Fruit fly (Drosophila melanogaster) whole organism, embryonic: ENCODE data around the gene Bace.

Experiments
- Adf1 ChIP-seq: fragments of 200-800 bp; sonication (Bioruptor generic); IDR thresholded peaks from 2 replicates; pipeline ENCODE4 v1.3.6; 2022; ENCODE audit warnings: missing biosample characterization, missing genetic modification characterization
- Antp ChIP-seq: fragments of 200-800 bp; sonication (Bioruptor generic); optimal IDR thresholded peaks from 3 replicates; lab custom pipeline; 2016; ENCODE audit warnings: missing biosample characterization, missing genetic modification characterization
- Bgb ChIP-seq: fragments of 200-800 bp; sonication (Bioruptor generic); IDR thresholded peaks from 2 replicates; pipeline ENCODE4 v1.3.6; 2022; ENCODE audit warnings: missing biosample characterization, missing genetic modification characterization; ENCODE audit not compliant: partially characterized antibody
- CG10565 ChIP-seq: fragments of 200-800 bp; sonication (Bioruptor generic); optimal IDR thresholded peaks from 3 replicates; lab custom pipeline; 2016; ENCODE audit warnings: missing biosample characterization, mild to moderate bottlenecking, missing genetic modification characterization
- CG11723 ChIP-seq: fragments of 200-800 bp; sonication (Bioruptor generic); optimal IDR thresholded peaks from 2 replicates; lab custom pipeline; 2017; ENCODE audit warnings: missing biosample characterization, mild to moderate bottlenecking, missing genetic modification characterization
- CG13123 ChIP-seq: fragments of 200-800 bp; sonication (Bioruptor generic); optimal IDR thresholded peaks from 2 replicates; lab custom pipeline; 2016; ENCODE audit warnings: missing biosample characterization, missing genetic modification characterization
- CG14860 ChIP-seq: fragments of 200-800 bp; sonication (Bioruptor generic); IDR thresholded peaks from 3 replicates; pipeline ENCODE4 v1.3.6; 2022; ENCODE audit warnings: missing biosample characterization, missing genetic modification characterization; ENCODE audit not compliant: partially characterized antibody
- CG1603 ChIP-seq: fragments of 200-800 bp; sonication (Bioruptor generic); optimal IDR thresholded peaks from 2 replicates; lab custom pipeline; 2019; ENCODE audit warnings: missing biosample characterization, mild to moderate bottlenecking, missing genetic modification characterization, moderate library complexity
- CG16813 ChIP-seq: fragments of 200-800 bp; sonication (Bioruptor generic); IDR thresholded peaks from 3 replicates; pipeline ENCODE4 v1.3.6; 2022; ENCODE audit warnings: missing biosample characterization, missing genetic modification characterization; ENCODE audit not compliant: partially characterized antibody
- CG17568 ChIP-seq: fragments of 200-800 bp; sonication (Bioruptor generic); optimal IDR thresholded peaks from 2 replicates; lab custom pipeline; 2018; ENCODE audit warnings: missing biosample characterization, mild to moderate bottlenecking, missing genetic modification characterization, moderate library complexity
- CG3407 ChIP-seq: fragments of 200-800 bp; sonication (Bioruptor generic); optimal IDR thresholded peaks from 2 replicates; lab custom pipeline; 2018; ENCODE audit warnings: missing biosample characterization, mild to moderate bottlenecking, missing genetic modification characterization
- CG5180 ChIP-seq: fragments of 200-800 bp; sonication (Bioruptor generic); optimal IDR thresholded peaks from 3 replicates; lab custom pipeline; 2017; ENCODE audit warnings: missing biosample characterization, missing genetic modification characterization, mild to moderate bottlenecking, moderate library complexity, missing genetic modification reagents
- CG6791 ChIP-seq: fragments of 200-800 bp; sonication (Bioruptor generic); IDR thresholded peaks from 3 replicates; pipeline ENCODE4 v1.3.6; 2022; ENCODE audit warnings: missing biosample characterization, missing genetic modification characterization; ENCODE audit not compliant: partially characterized antibody
- CG7372 ChIP-seq: fragments of 200-800 bp; sonication (Bioruptor generic); IDR thresholded peaks from 2 replicates; pipeline ENCODE4 v1.3.6; 2022; ENCODE audit warnings: missing biosample characterization, missing genetic modification characterization
- CG7839 ChIP-seq: fragments of 200-800 bp; sonication (Bioruptor generic); optimal IDR thresholded peaks from 3 replicates; lab custom pipeline; 2018; ENCODE audit warnings: missing biosample characterization, mild to moderate bottlenecking, missing genetic modification characterization, moderate library complexity
- CG9817 ChIP-seq: fragments of 200-800 bp; sonication (Bioruptor generic); optimal IDR thresholded peaks from 2 replicates; lab custom pipeline; 2018; ENCODE audit warnings: missing biosample characterization, mild to moderate bottlenecking, missing genetic modification characterization, moderate library complexity
- CG9932 ChIP-seq: fragments of 200-800 bp; sonication (Bioruptor generic); IDR thresholded peaks from 2 replicates; pipeline ENCODE4 v1.3.6; 2022; ENCODE audit warnings: missing biosample characterization, missing genetic modification characterization
- Camta ChIP-seq: fragments of 200-800 bp; sonication (Bioruptor generic); optimal IDR thresholded peaks from 2 replicates; lab custom pipeline; 2016; ENCODE audit warnings: missing biosample characterization, missing genetic modification characterization
- Dad ChIP-seq: fragments of 200-800 bp; sonication (Bioruptor generic); optimal IDR thresholded peaks from 3 replicates; lab custom pipeline; 2016; ENCODE audit warnings: missing biosample characterization, missing genetic modification characterization
- Doc3 ChIP-seq: fragments of 200-800 bp; sonication (Bioruptor generic); IDR thresholded peaks from 3 replicates; pipeline ENCODE4 v1.3.6; 2022; ENCODE audit warnings: missing biosample characterization, missing genetic modification characterization; ENCODE audit not compliant: partially characterized antibody
- HLH4C ChIP-seq: fragments of 200-800 bp; sonication (Bioruptor generic); IDR thresholded peaks from 3 replicates; pipeline ENCODE4 v1.3.6; 2022; ENCODE audit warnings: missing biosample characterization, missing genetic modification characterization; ENCODE audit not compliant: partially characterized antibody
- Xrp1 ChIP-seq: fragments of 200-800 bp; sonication (Bioruptor generic); IDR thresholded peaks from 2 replicates; pipeline ENCODE4 v1.3.6; 2022; ENCODE audit warnings: missing biosample characterization, missing genetic modification characterization
- ac ChIP-seq: fragments of 200-800 bp; sonication (Bioruptor generic); optimal IDR thresholded peaks from 3 replicates; lab custom pipeline; 2017; ENCODE audit warnings: missing biosample characterization, mild to moderate bottlenecking, missing genetic modification characterization
- amos ChIP-seq: fragments of 200-800 bp; sonication (Bioruptor generic); IDR thresholded peaks from 2 replicates; pipeline ENCODE4 v1.3.6; 2022; ENCODE audit warnings: missing biosample characterization, missing genetic modification characterization; ENCODE audit not compliant: partially characterized antibody
- ara ChIP-seq: fragments of 200-800 bp; sonication (Bioruptor generic); IDR thresholded peaks from 2 replicates; pipeline ENCODE4 v1.3.6; 2022; ENCODE audit warnings: missing biosample characterization, missing genetic modification characterization
- ato ChIP-seq: fragments of 200-800 bp; sonication (Bioruptor generic); IDR thresholded peaks from 2 replicates; pipeline ENCODE4 v1.3.6; 2022; ENCODE audit warnings: missing biosample characterization, missing genetic modification characterization; ENCODE audit not compliant: partially characterized antibody
- br ChIP-seq: fragments of >200 bp; optimal IDR thresholded peaks from 2 replicates; lab custom pipeline; 2017
- dmrt99B ChIP-seq: fragments of 200-800 bp; sonication (Bioruptor generic); optimal IDR thresholded peaks from 2 replicates; lab custom pipeline; 2018; ENCODE audit warnings: missing biosample characterization, mild to moderate bottlenecking, missing genetic modification characterization, moderate library complexity
- exex ChIP-seq: fragments of 200-800 bp; sonication (Bioruptor generic); optimal IDR thresholded peaks from 4 replicates; lab custom pipeline; 2018; ENCODE audit warnings: missing biosample characterization, mild to moderate bottlenecking, missing genetic modification characterization, moderate library complexity
- grn ChIP-seq: fragments of 200-800 bp; sonication (Bioruptor generic); optimal IDR thresholded peaks from 3 replicates; lab custom pipeline; 2017; ENCODE audit warnings: missing biosample characterization, missing genetic modification characterization
- ham ChIP-seq: fragments of 200-800 bp; sonication (Bioruptor generic); IDR thresholded peaks from 2 replicates; pipeline ENCODE4 v1.3.6; 2022; ENCODE audit warnings: missing biosample characterization, missing genetic modification characterization
- hb ChIP-seq: fragments of 200-800 bp; sonication (Bioruptor generic); IDR thresholded peaks from 3 replicates; pipeline ENCODE4 v1.3.6; 2022; ENCODE audit warnings: missing biosample characterization, missing genetic modification characterization; ENCODE audit not compliant: partially characterized antibody
- her ChIP-seq: fragments of 200-800 bp; sonication (Bioruptor generic); optimal IDR thresholded peaks from 2 replicates; lab custom pipeline; 2016; ENCODE audit warnings: missing biosample characterization, missing genetic modification characterization
- ken ChIP-seq: fragments of 200-800 bp; sonication (Bioruptor generic); IDR thresholded peaks from 3 replicates; pipeline ENCODE4 v1.3.6; 2022; ENCODE audit warnings: missing biosample characterization, missing genetic modification characterization
- knrl ChIP-seq: fragments of 200-800 bp; sonication (Bioruptor generic); IDR thresholded peaks from 3 replicates; pipeline ENCODE4 v1.3.6; 2022; ENCODE audit warnings: missing biosample characterization, missing genetic modification characterization; ENCODE audit not compliant: partially characterized antibody
- lov ChIP-seq, 2 experiments: fragments of 200-800 bp in 1 of 2; fragments of >200 bp in 1 of 2; sonication (Bioruptor generic) in 1 of 2; IDR thresholded peaks in 1 of 2; optimal IDR thresholded peaks in 1 of 2; 2 replicates in 1 of 2; 3 replicates in 1 of 2; pipeline versions ENCODE4 v1.3.6 to Lab custom; 2017 to 2022; ENCODE audit warnings: missing biosample characterization in 1 of 2, missing genetic modification characterization in 1 of 2
- luna ChIP-seq: fragments of 200-800 bp; sonication (Bioruptor generic); optimal IDR thresholded peaks from 2 replicates; lab custom pipeline; 2016; ENCODE audit warnings: missing biosample characterization, missing genetic modification characterization
- nom ChIP-seq: fragments of 200-800 bp; sonication (Bioruptor generic); optimal IDR thresholded peaks from 2 replicates; lab custom pipeline; 2017; ENCODE audit warnings: missing biosample characterization, missing genetic modification characterization, mild to moderate bottlenecking, moderate library complexity, missing genetic modification reagents
- pfk ChIP-seq: fragments of 200-800 bp; sonication (Bioruptor generic); optimal IDR thresholded peaks from 2 replicates; lab custom pipeline; 2018; ENCODE audit warnings: missing biosample characterization, mild to moderate bottlenecking, missing genetic modification characterization, moderate library complexity
- phol ChIP-seq: fragments of 200-800 bp; sonication (Bioruptor generic); optimal IDR thresholded peaks from 3 replicates; lab custom pipeline; 2018; ENCODE audit warnings: missing biosample characterization, mild to moderate bottlenecking, missing genetic modification characterization, moderate library complexity
- run ChIP-seq: fragments of 200-800 bp; sonication (Bioruptor generic); optimal IDR thresholded peaks from 3 replicates; lab custom pipeline; 2018; ENCODE audit warnings: missing biosample characterization, mild to moderate bottlenecking, missing genetic modification characterization
- sd ChIP-seq: fragments of 200-800 bp; sonication (Bioruptor generic); optimal IDR thresholded peaks from 3 replicates; lab custom pipeline; 2018; ENCODE audit warnings: missing biosample characterization, mild to moderate bottlenecking, missing genetic modification characterization, moderate library complexity
- slbo ChIP-seq: fragments of 200-800 bp; sonication (Bioruptor generic); IDR thresholded peaks from 2 replicates; pipeline ENCODE4 v1.3.6; 2022; ENCODE audit warnings: missing biosample characterization, missing genetic modification characterization
- stc ChIP-seq: fragments of 200-800 bp; sonication (Bioruptor generic); IDR thresholded peaks from 2 replicates; pipeline ENCODE4 v1.3.6; 2022; ENCODE audit warnings: missing biosample characterization, missing genetic modification characterization
- tna ChIP-seq: fragments of 200-800 bp; sonication (Bioruptor generic); IDR thresholded peaks from 2 replicates; pipeline ENCODE4 v1.3.6; 2022; ENCODE audit warnings: missing biosample characterization, missing genetic modification characterization; ENCODE audit not compliant: partially characterized antibody
- usp ChIP-seq: fragments of >200 bp; optimal IDR thresholded peaks from 2 replicates; lab custom pipeline; 2017; ENCODE audit warnings: missing biosample characterization, missing genetic modification characterization
- vnd ChIP-seq: fragments of 200-800 bp; sonication (Bioruptor generic); IDR thresholded peaks from 3 replicates; pipeline ENCODE4 v1.3.6; 2022; ENCODE audit warnings: missing biosample characterization, missing genetic modification characterization; ENCODE audit not compliant: partially characterized antibody

Gene Bace

DNA sequence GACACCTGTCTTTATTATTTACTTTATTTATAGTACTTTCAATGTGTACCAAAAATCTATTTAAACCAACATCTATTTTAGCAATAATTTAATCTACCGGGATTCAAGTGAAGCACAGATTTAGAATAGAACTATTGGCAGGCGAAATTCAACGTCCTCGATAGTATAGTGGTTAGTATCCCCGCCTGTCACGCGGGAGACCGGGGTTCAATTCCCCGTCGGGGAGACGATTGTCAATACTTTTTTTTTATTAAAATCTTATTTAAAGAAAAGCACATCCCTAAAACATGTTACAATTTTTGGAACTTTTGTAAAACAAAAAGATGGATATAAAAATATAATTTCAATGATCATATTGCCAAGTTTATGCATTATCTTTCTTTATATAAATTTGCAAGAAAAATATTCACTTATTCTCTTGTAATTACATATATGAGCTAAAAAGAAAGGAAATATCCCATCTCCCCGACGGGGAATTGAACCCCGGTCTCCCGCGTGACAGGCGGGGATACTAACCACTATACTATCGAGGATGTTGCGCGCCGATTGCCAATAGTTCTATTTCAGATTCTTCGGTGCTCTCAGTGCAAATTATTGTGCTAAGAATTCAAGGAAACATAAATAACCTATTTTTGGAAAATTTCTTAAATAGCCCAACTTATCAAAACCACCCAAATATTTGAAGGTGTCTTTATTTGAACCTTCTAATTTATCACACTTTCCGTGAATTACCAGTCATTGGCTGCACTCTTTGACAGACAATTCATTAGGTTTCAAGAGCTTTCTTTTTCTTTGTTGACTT is 14.3 kb downstream of the Bace start, which contains the start of gene CG43796 (continued):
- 0 out of 2 replicates have a peak, but pooled peaks have one; percentile 14 for TF ChIP-seq Xrp1
- no peak for TF ChIP-seq CG10565 (GFP tag; lab: Kevin White, UChicago)
- TF ChIP-seq ara (GFP tag; lab: Robert Waterston, UW): no peak
- no peak for TF ChIP-seq lov (optimal IDR thresholded peaks at IDR 0.05; lab: Kevin White, UChicago)
- TF ChIP-seq lov (GFP tag; IDR thresholded peaks at IDR 0.05; lab: Robert Waterston, UW): no peak
- no peak for TF ChIP-seq CG3407 (GFP tag; lab: Kevin White, UChicago)
- peak; percentile 51; the same call in 1 of the 3 replicates for TF ChIP-seq knrl
- TF ChIP-seq CG16813: peak; percentile 83
- TF ChIP-seq run (tag; lab: Kevin White, UChicago): no peak
- peak; percentile 58; the same call in 1 of the 2 replicates for TF ChIP-seq tna (GFP tag; lab: Robert Waterston, UW)
- TF ChIP-seq ken (GFP tag; lab: Robert Waterston, UW): no peak
- TF ChIP-seq CG17568 (GFP tag; lab: Kevin White, UChicago): no peak
- TF ChIP-seq dmrt99B (tag; lab: Kevin White, UChicago): no peak
- TF ChIP-seq ato (GFP tag; lab: Robert Waterston, UW): peak; percentile 47
- TF ChIP-seq HLH4C (GFP tag; lab: Robert Waterston, UW): peak; percentile 68
- TF ChIP-seq CG13123 (GFP tag; lab: Kevin White, UChicago): no peak
- peak; percentile 69 for TF ChIP-seq amos
- TF ChIP-seq CG9932 (GFP tag; lab: Robert Waterston, UW): no peak
- TF ChIP-seq phol (tag; lab: Kevin White, UChicago): no peak
- no peak for TF ChIP-seq CG11723
- no peak for TF ChIP-seq nom (GFP tag; lab: Kevin White, UChicago)
- no peak for TF ChIP-seq usp
- TF ChIP-seq grn (GFP tag; lab: Kevin White, UChicago): no peak
- peak; percentile 60 for TF ChIP-seq CG14860
- no peak for TF ChIP-seq ham (GFP tag; lab: Robert Waterston, UW)
- TF ChIP-seq luna (GFP tag; lab: Kevin White, UChicago): no peak
- no peak for TF ChIP-seq her (GFP tag; lab: Kevin White, UChicago)
- no peak for TF ChIP-seq Camta
- TF ChIP-seq exex (tag; lab: Kevin White, UChicago): peak; percentile 22
- peak; percentile 87 for TF ChIP-seq CG6791 (GFP tag; lab: Robert Waterston, UW)
- TF ChIP-seq CG5180 (GFP tag; lab: Kevin White, UChicago): no peak
- no peak for TF ChIP-seq stc
- no peak for TF ChIP-seq pfk (GFP tag; lab: Kevin White, UChicago)
- no peak for TF ChIP-seq CG7372 (GFP tag; lab: Robert Waterston, UW)
- TF ChIP-seq hb: 0 out of 3 replicates have a peak, but pooled peaks have one; percentile 50
- no peak for TF ChIP-seq Dad (GFP tag; lab: Kevin White, UChicago)
- TF ChIP-seq br (lab: Kevin White, UChicago): no peak
- peak; percentile 0 for TF ChIP-seq sd (tag; lab: Kevin White, UChicago)
- peak; percentile 49; the same call in 1 of the 3 replicates for TF ChIP-seq vnd (GFP tag; lab: Robert Waterston, UW)
- TF ChIP-seq Doc3 (GFP tag; lab: Robert Waterston, UW): no peak
- TF ChIP-seq slbo (GFP tag; lab: Robert Waterston, UW): no peak
- TF ChIP-seq CG7839 (tag; lab: Kevin White, UChicago): no peak
- TF ChIP-seq Antp: no peak
- TF ChIP-seq Adf1 (GFP tag; lab: Robert Waterston, UW): no peak
- TF ChIP-seq ac: no peak
- TF ChIP-seq CG9817 (tag; lab: Kevin White, UChicago): no peak
- no peak for TF ChIP-seq CG1603
- peak; percentile 68 for TF ChIP-seq Bgb
